Worm (Caenorhabditis elegans) whole organism, young adult: ENCODE measurements around the gene sri-25.

Experiments
- B0261.1 ChIP-seq: sonication (generic microtip); optimal IDR thresholded peaks from 2 replicates; lab custom pipeline; 2016; ENCODE audit warnings: mild to moderate bottlenecking, missing genetic modification characterization, moderate library complexity, missing compliant biosample characterization
- B0336.3 ChIP-seq: fragments of 200-800 bp; sonication (Bioruptor generic); IDR thresholded peaks from 2 replicates; pipeline ENCODE4 v1.3.6; 2022; ENCODE audit warnings: missing genetic modification characterization, missing compliant biosample characterization
- C06A6.2 ChIP-seq: fragments of 200-800 bp; sonication (Bioruptor generic); conservative IDR thresholded peaks from 2 replicates; pipeline ENCODE4 v1.3.6; 2022; ENCODE audit warnings: missing genetic modification characterization, missing compliant biosample characterization
- D2030.7 ChIP-seq: fragments of 200-800 bp; sonication (Bioruptor generic); IDR thresholded peaks from 2 replicates; pipeline ENCODE4 v1.3.6; 2022; ENCODE audit warnings: missing genetic modification reagents, missing genetic modification characterization, missing compliant biosample characterization
- F55B11.4 ChIP-seq: sonication (generic microtip); optimal IDR thresholded peaks from 2 replicates; lab custom pipeline; 2016; ENCODE audit warnings: missing compliant biosample characterization, missing genetic modification characterization, borderline replicate concordance; ENCODE audit not compliant: insufficient read depth
- F57A8.1 ChIP-seq: fragments of 200-800 bp; sonication (Bioruptor generic); optimal IDR thresholded peaks from 2 replicates; lab custom pipeline; 2018; ENCODE audit warnings: mild to moderate bottlenecking, missing genetic modification characterization, moderate library complexity, missing compliant biosample characterization
- F57C9.4 ChIP-seq: sonication (generic microtip); optimal IDR thresholded peaks from 2 replicates; lab custom pipeline; 2017; ENCODE audit warnings: mild to moderate bottlenecking, missing genetic modification characterization, missing compliant biosample characterization
- Y67H2A.10 ChIP-seq: fragments of 200-800 bp; sonication (Bioruptor generic); conservative IDR thresholded peaks from 2 replicates; pipeline ENCODE4 v1.3.6; 2022; ENCODE audit warnings: missing genetic modification reagents, missing genetic modification characterization, missing compliant biosample characterization
- Y79H2A.3 ChIP-seq: fragments of 200-800 bp; sonication (Bioruptor generic); conservative IDR thresholded peaks from 2 replicates; pipeline ENCODE4 v1.3.6; 2022; ENCODE audit warnings: missing genetic modification reagents, missing genetic modification characterization, missing compliant biosample characterization
- aptf-3 ChIP-seq: fragments of 200-800 bp; sonication (Bioruptor generic); IDR thresholded peaks from 2 replicates; pipeline ENCODE4 v1.3.6; 2022; ENCODE audit warnings: missing genetic modification characterization, missing compliant biosample characterization
- atf-7 ChIP-seq: sonication (generic microtip); optimal IDR thresholded peaks from 2 replicates; lab custom pipeline; 2017; ENCODE audit warnings: mild to moderate bottlenecking, missing genetic modification characterization, missing compliant biosample characterization
- ccch-3 ChIP-seq: fragments of 200-800 bp; sonication (Bioruptor generic); optimal IDR thresholded peaks from 2 replicates; lab custom pipeline; 2018; ENCODE audit warnings: mild to moderate bottlenecking, missing genetic modification characterization, missing compliant biosample characterization
- cebp-1 ChIP-seq, 2 experiments: fragments of 200-800 bp in 1 of 2; sonication (Bioruptor generic) in 1 of 2; sonication (generic microtip) in 1 of 2; IDR thresholded peaks in 1 of 2; optimal IDR thresholded peaks in 1 of 2; 2 replicates each; pipeline versions ENCODE4 v1.3.6 to Lab custom; 2017 to 2022; ENCODE audit warnings: missing compliant biosample characterization in 2 of 2, missing genetic modification characterization in 2 of 2, mild to moderate bottlenecking in 1 of 2, missing genetic modification reagents in 1 of 2, moderate library complexity in 1 of 2
- ceh-100 ChIP-seq: fragments of 200-800 bp; sonication (Bioruptor generic); IDR thresholded peaks from 2 replicates; pipeline ENCODE4 v1.3.6; 2022; ENCODE audit warnings: missing genetic modification reagents, missing genetic modification characterization, missing compliant biosample characterization
- ceh-40 ChIP-seq: fragments of 200-800 bp; sonication (Bioruptor generic); IDR thresholded peaks from 2 replicates; pipeline ENCODE4 v1.3.6; 2022; ENCODE audit warnings: missing genetic modification characterization, missing compliant biosample characterization
- die-1 ChIP-seq: sonication (generic microtip); optimal IDR thresholded peaks from 2 replicates; lab custom pipeline; 2016; ENCODE audit warnings: missing genotype, mild to moderate bottlenecking, missing genetic modification characterization, missing compliant biosample characterization
- dpff-1 ChIP-seq: sonication (generic microtip); optimal IDR thresholded peaks from 2 replicates; lab custom pipeline; 2017; ENCODE audit warnings: mild to moderate bottlenecking, missing genetic modification characterization, missing compliant biosample characterization
- hlh-12 ChIP-seq: sonication (generic microtip); optimal IDR thresholded peaks from 2 replicates; lab custom pipeline; 2016; ENCODE audit warnings: missing genetic modification characterization, missing compliant biosample characterization
- hrde-1 ChIP-seq: sonication (generic microtip); optimal IDR thresholded peaks from 2 replicates; lab custom pipeline; 2016; ENCODE audit warnings: missing genetic modification characterization, mild to moderate bottlenecking, missing compliant biosample characterization, moderate library complexity, missing genotype, missing genetic modification reagents, borderline replicate concordance
- hsf-1 ChIP-seq: fragments of 200-800 bp; sonication (Bioruptor generic); IDR thresholded peaks from 2 replicates; pipeline ENCODE4 v1.3.6; 2022; ENCODE audit warnings: missing genetic modification reagents, missing genetic modification characterization, missing compliant biosample characterization
- lag-1 ChIP-seq: fragments of 200-800 bp; sonication (Bioruptor generic); IDR thresholded peaks from 2 replicates; pipeline ENCODE4 v1.3.6; 2022; ENCODE audit warnings: missing genetic modification reagents, missing genetic modification characterization, missing compliant biosample characterization
- lin-35 ChIP-seq, 3 experiments: fragments of 150-350 bp in 2 of 3; sonication (generic microtip) in 1 of 3; optimal IDR thresholded peaks; 2 replicates each; lab custom pipeline; 2014 to 2018; ENCODE audit warnings: missing biosample characterization in 3 of 3, missing genetic modification characterization in 3 of 3, missing genetic modification reagents in 3 of 3
- lin-54 ChIP-seq: fragments of 200-800 bp; sonication (Bioruptor generic); optimal IDR thresholded peaks from 2 replicates; lab custom pipeline; 2018; ENCODE audit warnings: mild to moderate bottlenecking, missing genetic modification characterization, missing compliant biosample characterization
- lsl-1 ChIP-seq: fragments of 200-800 bp; sonication (Bioruptor generic); optimal IDR thresholded peaks from 2 replicates; lab custom pipeline; 2018; ENCODE audit warnings: mild to moderate bottlenecking, missing genetic modification characterization, moderate library complexity, missing compliant biosample characterization
- madf-8 ChIP-seq: fragments of 200-800 bp; sonication (Bioruptor generic); conservative IDR thresholded peaks from 2 replicates; pipeline ENCODE4 v1.3.6; 2022; ENCODE audit warnings: missing genetic modification reagents, missing genetic modification characterization, missing compliant biosample characterization
- nfya-1 ChIP-seq: sonication (generic microtip); optimal IDR thresholded peaks from 2 replicates; lab custom pipeline; 2017; ENCODE audit warnings: antibody characterized with exemption, missing compliant biosample characterization, missing genetic modification characterization, borderline replicate concordance; ENCODE audit not compliant: insufficient read depth
- nhr-120 ChIP-seq: fragments of 200-800 bp; sonication (Bioruptor generic); IDR thresholded peaks from 2 replicates; pipeline ENCODE4 v1.3.6; 2022; ENCODE audit warnings: missing genetic modification characterization, missing compliant biosample characterization
- nhr-80 ChIP-seq: sonication (generic microtip); optimal IDR thresholded peaks from 2 replicates; lab custom pipeline; 2016; ENCODE audit warnings: missing genetic modification characterization, missing compliant biosample characterization
- pbrm-1 ChIP-seq: fragments of 200-800 bp; sonication (Bioruptor generic); IDR thresholded peaks from 2 replicates; pipeline ENCODE4 v1.3.6; 2022; ENCODE audit warnings: missing genetic modification reagents, missing genetic modification characterization, missing compliant biosample characterization
- pha-4 ChIP-seq: fragments of 150-350 bp; sonication (generic microtip); optimal IDR thresholded peaks from 2 replicates; lab custom pipeline; 2014; ENCODE audit warnings: missing biosample characterization, missing genetic modification reagents, missing genetic modification characterization
- rpc-1 ChIP-seq, 2 experiments: fragments of 150-350 bp in 1 of 2; sonication (generic microtip) in 1 of 2; optimal IDR thresholded peaks; 2 replicates each; lab custom pipeline; 2014 to 2018; ENCODE audit warnings: missing biosample characterization in 1 of 2, missing genetic modification characterization in 1 of 2, missing genetic modification reagents in 1 of 2, missing genotype in 1 of 2
- zfh-2 ChIP-seq: fragments of 200-800 bp; sonication (Bioruptor generic); conservative IDR thresholded peaks from 2 replicates; pipeline ENCODE4 v1.3.6; 2022; ENCODE audit warnings: missing genetic modification reagents, missing genetic modification characterization, missing compliant biosample characterization
- ztf-18 ChIP-seq: sonication (generic microtip); optimal IDR thresholded peaks from 2 replicates; lab custom pipeline; 2016; ENCODE audit warnings: missing genotype, mild to moderate bottlenecking, missing genetic modification characterization, missing compliant biosample characterization
- ztf-25 ChIP-seq: fragments of 200-800 bp; sonication (Bioruptor generic); IDR thresholded peaks from 2 replicates; pipeline ENCODE4 v1.3.6; 2022; ENCODE audit warnings: missing genetic modification reagents, missing genetic modification characterization, missing compliant biosample characterization
- ztf-3 ChIP-seq: fragments of 200-800 bp; sonication (Bioruptor generic); optimal IDR thresholded peaks from 2 replicates; lab custom pipeline; 2018; ENCODE audit warnings: mild to moderate bottlenecking, missing genetic modification characterization, missing compliant biosample characterization

The sri-25 gene

DNA sequence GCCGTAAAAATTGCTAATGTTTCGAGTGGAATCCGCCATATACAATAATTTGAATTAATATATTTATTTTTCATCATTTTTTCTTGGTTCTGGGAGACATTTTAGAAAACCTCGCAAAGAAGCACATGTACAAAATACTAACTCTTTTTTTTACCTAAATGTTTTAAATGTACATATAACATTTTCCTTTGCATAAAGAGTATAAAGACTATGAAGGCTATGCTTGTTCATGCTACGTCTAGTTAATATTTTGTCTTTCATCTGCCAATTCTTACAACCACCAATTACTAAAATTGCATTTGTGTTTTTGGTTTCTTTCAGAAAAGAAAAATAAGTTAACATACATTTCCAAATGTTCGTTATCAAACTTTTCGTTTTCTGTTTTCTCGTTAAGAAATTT is 4.5 kb downstream of the sri-25 start, which contains the start of gene irld-25:
Gene irld-25 (plus strand): TSS at position 301 of the 400 bp plus-strand sequence.
- TF ChIP-seq nfya-1 (tag; lab: Kevin White, UChicago) (no peak), F57C9.4 (tag; lab: Kevin White, UChicago) (no peak), lin-54 (GFP tag; lab: Kevin White, UChicago) (no peak), ceh-100 (no peak), ccch-3 (GFP tag; lab: Kevin White, UChicago) (no peak), B0336.3 (GFP tag; lab: Robert Waterston, UW) (no peak), lin-35 (GFP tag; optimal IDR thresholded peaks at IDR 0.05; lab: Kevin White, UChicago) (no peak), atf-7 (no peak), D2030.7 (GFP tag; lab: Robert Waterston, UW) (no peak)
- TF ChIP-seq, all 124 proteins: peak for 0

DNA sequence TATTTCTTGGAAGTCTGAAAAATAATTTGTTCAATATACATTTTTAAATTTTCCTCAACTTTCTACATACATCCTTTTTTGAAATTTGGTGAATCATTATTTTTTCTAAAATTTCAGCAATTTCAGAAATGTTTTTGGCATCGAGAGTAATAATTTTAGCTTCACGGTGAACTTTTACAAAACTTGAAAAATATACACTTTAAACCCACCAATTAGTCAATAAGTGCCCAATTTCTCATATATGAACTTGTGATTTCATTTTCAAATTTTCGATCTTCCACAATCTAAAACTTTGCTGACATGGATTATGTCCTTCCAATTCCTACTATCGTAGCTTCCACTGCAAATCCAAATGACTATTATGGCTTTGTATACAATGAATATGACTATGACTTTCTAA is 6.9 kb downstream of the sri-25 start, which contains the start of gene srw-24:
Gene srw-24 (plus strand): TSS at position 301 of the 400 bp plus-strand sequence.
- TF ChIP-seq hrde-1 (no peak), cebp-1 (GFP tag; IDR thresholded peaks at IDR 0.05; lab: Robert Waterston, UW) (no peak), cebp-1 (tag; optimal IDR thresholded peaks at IDR 0.05; lab: Kevin White, UChicago) (no peak), ztf-3 (GFP tag; lab: Kevin White, UChicago) (no peak), ceh-100 (no peak), nhr-80 (tag; lab: Kevin White, UChicago) (no peak), lsl-1 (GFP tag; lab: Kevin White, UChicago) (no peak), ztf-25 (GFP tag; lab: Robert Waterston, UW) (no peak), Y67H2A.10 (GFP tag; lab: Robert Waterston, UW) (no peak), ztf-18 (tag; lab: Kevin White, UChicago) (no peak), ceh-40 (no peak), dpff-1 (no peak), F57A8.1 (GFP tag; lab: Kevin White, UChicago) (no peak)
- TF ChIP-seq, all 124 proteins: peak for 0

- TF ChIP-seq hlh-12 (tag; lab: Kevin White, UChicago): no peak
- TF ChIP-seq D2030.7 (GFP tag; lab: Robert Waterston, UW): no peak
- no peak for TF ChIP-seq lag-1 (GFP tag; lab: Robert Waterston, UW)
- no peak for TF ChIP-seq F55B11.4
- no peak for TF ChIP-seq nhr-120
- no peak for TF ChIP-seq zfh-2 (GFP tag; lab: Robert Waterston, UW)
- no peak for TF ChIP-seq hsf-1
- no peak for TF ChIP-seq aptf-3 (GFP tag; lab: Robert Waterston, UW)
- TF ChIP-seq pbrm-1 (GFP tag; lab: Robert Waterston, UW): no peak
- no peak for TF ChIP-seq Y79H2A.3
- no peak for TF ChIP-seq C06A6.2
- TF ChIP-seq pha-4 (tag; lab: Kevin White, UChicago): no peak
- no peak for TF ChIP-seq die-1
- TF ChIP-seq rpc-1 (optimal IDR thresholded peaks at IDR 0.05; lab: Kevin White, UChicago): no peak
- no peak for TF ChIP-seq rpc-1 (tag; optimal IDR thresholded peaks at IDR 0.05; lab: Kevin White, UChicago)
- TF ChIP-seq B0261.1 (tag; lab: Kevin White, UChicago): no peak
- TF ChIP-seq madf-8: no peak
Measured at ce11 chrV:15225650-15226049, 8.8 kb downstream of the sri-25 start, which contains the start of gene srw-14. TSS of gene srw-14 (plus strand) at chrV:15225950.
